Worm (Caenorhabditis elegans): ENCODE data around the gene clp-10.

- TF ChIP-seq ceh-8 (GFP tag; optimal IDR thresholded peaks at IDR 0.05) (no peak), Y116A8C.19 (tag; optimal IDR thresholded peaks at IDR 0.05; ENCODE audit: borderline replicate concordance) (no peak), elt-2 (tag; optimal IDR thresholded peaks at IDR 0.05) (no peak), nhr-47 (tag; optimal IDR thresholded peaks at IDR 0.05) (no peak), unc-130 (tag; optimal IDR thresholded peaks at IDR 0.05) (no peak), egl-27 (tag; optimal IDR thresholded peaks at IDR 0.05) (no peak), lsy-2 (tag; optimal IDR thresholded peaks at IDR 0.05) (no peak)
These were observed 25.7 kb upstream of the clp-10 start for ce11 chrIII:63584-64316.

Measured in whole organism, L1 larva.